Fruit fly (Drosophila melanogaster) whole organism: ENCODE data around the gene TpnC73F.

Experiments
- CG8478 ChIP-seq: fragments of >200 bp; optimal IDR thresholded peaks from 2 replicates; lab custom pipeline; 2018; ENCODE audit warnings: inconsistent platforms
- Dll ChIP-seq: fragments of >200 bp; optimal IDR thresholded peaks from 2 replicates; lab custom pipeline; 2017
- EcR ChIP-seq, 2 experiments: fragments of >200 bp; optimal IDR thresholded peaks; 2 replicates each; lab custom pipeline; 2017; ENCODE audit warnings: missing biosample characterization in 2 of 2, missing genetic modification characterization in 2 of 2, missing genetic modification reagents in 2 of 2
- pan ChIP-seq: fragments of >200 bp; optimal IDR thresholded peaks from 2 replicates; lab custom pipeline; 2017
- psq ChIP-seq: fragments of >200 bp; optimal IDR thresholded peaks from 2 replicates; lab custom pipeline; 2017
- usp ChIP-seq: fragments of >200 bp; optimal IDR thresholded peaks from 2 replicates; lab custom pipeline; 2017; ENCODE audit warnings: missing biosample characterization, missing genetic modification characterization, mixed read lengths

Gene TpnC73F

dm6 chr3L:17051472-17051871 is 5.6 kb downstream of the TpnC73F start:
- TF ChIP-seq pan (lab: Kevin White, UChicago) (no peak), CG8478 (no peak), Dll (lab: Kevin White, UChicago) (no peak), usp (GFP tag; lab: Kevin White, UChicago) (no peak), psq (lab: Kevin White, UChicago) (no peak), EcR (GFP tag; optimal IDR thresholded peaks at IDR 0.05; lab: Kevin White, UChicago) (no peak)

dm6 chr3L:17052388-17052905 is 6.6 kb downstream of the TpnC73F start:
- TF ChIP-seq EcR (GFP tag; optimal IDR thresholded peaks at IDR 0.05; lab: Kevin White, UChicago) (no peak), pan (lab: Kevin White, UChicago) (no peak), psq (lab: Kevin White, UChicago) (no peak), Dll (lab: Kevin White, UChicago) (no peak), CG8478 (no peak), usp (GFP tag; lab: Kevin White, UChicago) (no peak)

dm6 chr3L:17053932-17054331 is 8.1 kb downstream of the TpnC73F start:
- TF ChIP-seq CG8478 (no peak), usp (GFP tag; lab: Kevin White, UChicago) (no peak), EcR (GFP tag; optimal IDR thresholded peaks at IDR 0.05; lab: Kevin White, UChicago) (no peak), Dll (lab: Kevin White, UChicago) (no peak), psq (lab: Kevin White, UChicago) (no peak), pan (lab: Kevin White, UChicago) (no peak)

DNA sequence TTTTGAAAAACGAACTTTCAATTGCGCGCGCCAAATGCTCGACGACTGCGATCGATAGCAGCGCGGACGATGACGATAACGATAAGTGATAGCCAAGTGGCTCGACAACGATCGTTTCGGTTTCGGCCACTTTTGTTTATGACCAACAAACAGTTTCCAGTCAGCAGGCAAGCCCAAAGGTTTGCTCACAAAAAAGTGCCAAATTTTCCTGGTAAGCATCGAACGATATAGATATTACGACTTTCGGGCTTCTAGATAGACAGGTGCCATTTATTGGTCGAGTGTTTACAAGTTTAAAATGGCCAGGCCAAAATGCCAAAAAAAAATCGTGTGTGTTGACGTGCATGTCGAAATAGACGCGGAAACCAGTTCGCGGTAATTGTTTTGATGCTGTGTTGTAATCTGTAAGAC is 9.6 kb downstream of the TpnC73F start, which contains the start of gene CG7724:
Gene CG7724 (plus strand): TSS at position 147 of the 411 bp plus-strand sequence.
- TF ChIP-seq Dll (lab: Kevin White, UChicago) (no peak), usp (GFP tag; lab: Kevin White, UChicago) (no peak), CG8478 (no peak)

DNA sequence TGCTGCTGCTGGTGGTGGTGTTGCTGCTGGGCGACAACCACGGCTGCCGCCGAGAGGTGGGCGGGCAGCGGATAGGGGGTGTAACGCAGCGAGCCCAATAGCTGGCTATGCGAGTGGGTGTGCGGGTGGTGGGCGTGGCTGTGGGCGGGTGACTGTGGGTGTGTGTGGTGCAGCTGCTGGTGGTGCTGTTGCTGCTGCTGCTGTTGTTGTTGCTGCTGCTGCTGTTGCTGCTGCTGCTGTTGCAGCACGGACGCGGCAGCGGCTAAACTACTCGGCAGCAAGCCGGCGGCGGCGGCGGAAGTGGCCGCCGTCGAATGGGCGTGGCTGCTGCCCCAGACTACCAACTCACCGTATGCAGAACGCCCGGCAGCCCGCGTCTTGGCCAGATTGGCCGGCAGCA is 31.4 kb downstream of the TpnC73F start:
- TF ChIP-seq Dll (lab: Kevin White, UChicago): no peak
- no peak for TF ChIP-seq EcR (GFP tag; optimal IDR thresholded peaks at IDR 0.05; lab: Kevin White, UChicago)
- no peak for TF ChIP-seq psq (lab: Kevin White, UChicago)
- no peak for TF ChIP-seq CG8478
- no peak for TF ChIP-seq pan (lab: Kevin White, UChicago)
